Worm (Caenorhabditis elegans) whole organism, midembryonic: Measurements from ENCODE around the gene lips-7.

Source experiments
- T22C8.4 ChIP-seq: fragments of 200-800 bp; sonication (Bioruptor generic); IDR thresholded peaks from 2 replicates; pipeline ENCODE4 v1.3.6; 2022; ENCODE audit warnings: missing genetic modification characterization, missing compliant biosample characterization
- cog-1 ChIP-seq: sonication (generic microtip); optimal IDR thresholded peaks from 2 replicates; lab custom pipeline; 2016; ENCODE audit warnings: missing genetic modification characterization, missing compliant biosample characterization
- flt-1 ChIP-seq: fragments of 200-800 bp; sonication (Bioruptor generic); IDR thresholded peaks from 2 replicates; pipeline ENCODE4 v1.3.6; 2022; ENCODE audit warnings: missing genetic modification characterization, missing compliant biosample characterization
- ztf-23 ChIP-seq: fragments of 200-800 bp; sonication (Bioruptor generic); IDR thresholded peaks from 2 replicates; pipeline ENCODE4 v1.3.6; 2022; ENCODE audit warnings: missing genetic modification reagents, missing genetic modification characterization, missing compliant biosample characterization

DNA sequence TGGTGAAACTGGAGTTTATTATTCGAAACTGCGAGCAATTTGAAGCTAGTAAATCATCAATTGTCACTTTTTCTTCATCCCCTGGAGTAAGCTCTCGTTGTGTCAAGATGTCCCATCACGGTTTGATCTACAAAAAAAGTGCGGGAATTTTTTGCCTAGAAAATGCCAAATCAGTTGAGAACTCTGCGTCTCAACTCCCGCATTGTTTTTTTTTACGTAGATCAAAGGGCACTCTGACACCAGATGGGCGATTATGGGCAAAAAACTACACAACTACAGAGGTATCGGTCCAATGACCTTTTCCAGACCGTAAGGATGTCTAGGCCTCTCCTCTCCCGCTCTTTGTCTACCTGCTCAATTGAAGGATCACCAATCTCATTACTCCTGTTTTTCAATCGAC is 35.9 kb downstream of the lips-7 start, which contains the start of gene fbxb-34:
- no peak for TF ChIP-seq cog-1 (tag; lab: Kevin White, UChicago)
- TF ChIP-seq ztf-23 (GFP tag; lab: Robert Waterston, UW): no peak
- TF ChIP-seq T22C8.4 (GFP tag; lab: Robert Waterston, UW): no peak
- TF ChIP-seq flt-1 (GFP tag; lab: Robert Waterston, UW): no peak
